In the genomic region with DNA sequence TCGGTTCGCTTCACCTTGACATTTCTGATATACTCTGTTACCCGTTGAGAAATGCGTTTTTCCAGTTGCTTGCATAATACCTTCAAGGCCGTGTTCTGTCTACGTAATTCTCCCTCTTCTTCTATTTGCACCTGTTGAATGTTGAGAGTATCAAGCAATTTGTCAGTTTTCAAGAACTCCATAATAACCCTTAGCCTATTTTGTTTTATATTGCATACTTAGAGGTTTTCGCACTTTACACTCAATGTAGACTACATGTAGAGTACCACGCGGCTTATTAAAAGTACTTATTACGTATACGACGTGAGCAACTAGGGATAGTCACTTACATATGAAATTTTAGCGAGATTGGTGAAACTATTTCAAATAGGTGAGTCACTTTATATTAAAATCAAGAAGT, we compare ENCODE assay signal across 5 fruit fly cellular contexts.
A peak's percentile ranks its signal among the peaks of the same experiment; 100 is the strongest.
TF ChIP-seq lines count a peak whose summit lies in the region.

No protein-coding gene starts in this region.

- peak; percentile 69 for TF ChIP-seq CTCF in whole organism, embryonic (GFP tag; optimal IDR thresholded peaks at IDR 0.05; lab: Kevin White, UChicago)

TF ChIP-seq in whole organism, adult, 20 proteins besides CTCF, POLR2A, EP300 and RAD21:
- TF ChIP-seq CG11617 (GFP tag; optimal IDR thresholded peaks at IDR 0.05; lab: Kevin White, UChicago) (no peak), Hr96 (GFP tag; optimal IDR thresholded peaks at IDR 0.05; lab: Kevin White, UChicago) (no peak), cnc (optimal IDR thresholded peaks at IDR 0.05; lab: Kevin White, UChicago) (no peak), Clk (GFP tag; optimal IDR thresholded peaks at IDR 0.05; lab: Kevin White, UChicago) (no peak), cic (GFP tag; optimal IDR thresholded peaks at IDR 0.05; lab: Kevin White, UChicago) (no peak), Mnt (GFP tag; optimal IDR thresholded peaks at IDR 0.05; lab: Kevin White, UChicago) (peak; percentile 4), CG5204 (GFP tag; optimal IDR thresholded peaks at IDR 0.05; lab: Kevin White, UChicago) (no peak), CG14711 (tag; optimal IDR thresholded peaks at IDR 0.05; lab: Kevin White, UChicago) (no peak), CG7101 (tag; optimal IDR thresholded peaks at IDR 0.05; lab: Kevin White, UChicago) (no peak), ovo (GFP tag; optimal IDR thresholded peaks at IDR 0.05; lab: Kevin White, UChicago) (peak; percentile 35), toe (GFP tag; optimal IDR thresholded peaks at IDR 0.05; lab: Kevin White, UChicago) (no peak)

TF ChIP-seq in whole organism, embryonic, 481 proteins besides CTCF, POLR2A, EP300 and RAD21 (continues in another document):
- no peak for TF ChIP-seq Nf-YC (tag; optimal IDR thresholded peaks at IDR 0.05; lab: Kevin White, UChicago)
- no peak for TF ChIP-seq kni (GFP tag; optimal IDR thresholded peaks at IDR 0.05; lab: Kevin White, UChicago)
- no peak for TF ChIP-seq CG17612 (GFP tag; IDR thresholded peaks at IDR 0.05; lab: Robert Waterston, UW)
- TF ChIP-seq Hr39 (optimal IDR thresholded peaks at IDR 0.05; lab: Kevin White, UChicago) = no peak
- no peak for TF ChIP-seq CG12299 (tag; optimal IDR thresholded peaks at IDR 0.05; lab: Kevin White, UChicago)
- no peak for TF ChIP-seq CG7786 (GFP tag; optimal IDR thresholded peaks at IDR 0.05; lab: Kevin White, UChicago)
- no peak for TF ChIP-seq Adf1 (GFP tag; IDR thresholded peaks at IDR 0.05; lab: Robert Waterston, UW)
- TF ChIP-seq lilli (GFP tag; optimal IDR thresholded peaks at IDR 0.05; lab: Kevin White, UChicago) = peak; percentile 2
- TF ChIP-seq pan (optimal IDR thresholded peaks at IDR 0.05; lab: Kevin White, UChicago) = no peak
- TF ChIP-seq pan (GFP tag; optimal IDR thresholded peaks at IDR 0.05 in 1 of 2, IDR thresholded peaks at IDR 0.05 in 1 of 2) = no peak
- TF ChIP-seq amos (GFP tag; IDR thresholded peaks at IDR 0.05; lab: Robert Waterston, UW; ENCODE audit: partially characterized antibody) = peak; percentile 48; the same call in 1 of the 2 replicates
- TF ChIP-seq nerfin-1 (tag; optimal IDR thresholded peaks at IDR 0.05; lab: Kevin White, UChicago) = no peak
- no peak for TF ChIP-seq CG17802 (tag; optimal IDR thresholded peaks at IDR 0.05; lab: Kevin White, UChicago)
- no peak for TF ChIP-seq CG12104 (GFP tag; optimal IDR thresholded peaks at IDR 0.05; lab: Kevin White, UChicago)
- TF ChIP-seq Six4 (GFP tag; optimal IDR thresholded peaks at IDR 0.05; lab: Kevin White, UChicago) = no peak
- TF ChIP-seq CG15601 (tag; optimal IDR thresholded peaks at IDR 0.05; lab: Kevin White, UChicago) = no peak
- TF ChIP-seq CG7963 (GFP tag; IDR thresholded peaks at IDR 0.05; lab: Robert Waterston, UW; ENCODE audit: partially characterized antibody) = no peak
- peak; percentile 57 for TF ChIP-seq kah (GFP tag; optimal IDR thresholded peaks at IDR 0.05; lab: Kevin White, UChicago)
- no peak for TF ChIP-seq CG17829 (tag; optimal IDR thresholded peaks at IDR 0.05; lab: Kevin White, UChicago)

TF ChIP-seq in whole organism, prepupa, 60 proteins besides CTCF, POLR2A, EP300 and RAD21:
- TF ChIP-seq Met (GFP tag; optimal IDR thresholded peaks at IDR 0.05; lab: Kevin White, UChicago) (no peak), vri (GFP tag; optimal IDR thresholded peaks at IDR 0.05; lab: Kevin White, UChicago) (peak; percentile 82), eg (GFP tag; IDR thresholded peaks at IDR 0.05; lab: Robert Waterston, UW) (no peak), CG31627 (GFP tag; optimal IDR thresholded peaks at IDR 0.05; lab: Kevin White, UChicago) (no peak), svp (GFP tag; lab: Kevin White, UChicago) (peak; percentile 74), Eip78C (GFP tag; lab: Kevin White, UChicago) (peak; percentile 52), CG8119 (GFP tag; IDR thresholded peaks at IDR 0.05; lab: Robert Waterston, UW) (no peak), Sox14 (GFP tag; optimal IDR thresholded peaks at IDR 0.05; lab: Kevin White, UChicago) (peak; percentile 28), lz (GFP tag; optimal IDR thresholded peaks at IDR 0.05; lab: Kevin White, UChicago) (no peak)
TF ChIP-seq in whole organism, prepupa: peak in this region for 4.

TF ChIP-seq in whole organism, pupa, 21 proteins besides CTCF, POLR2A, EP300 and RAD21:
- TF ChIP-seq CG14655 (GFP tag; optimal IDR thresholded peaks at IDR 0.05; lab: Kevin White, UChicago) (peak; percentile 0), CG8159 (tag; optimal IDR thresholded peaks at IDR 0.05; lab: Kevin White, UChicago) (no peak), Ets98B (GFP tag; IDR thresholded peaks at IDR 0.05; lab: Robert Waterston, UW) (no peak), CG13204 (GFP tag; optimal IDR thresholded peaks at IDR 0.05; lab: Kevin White, UChicago) (no peak), fd96Ca (GFP tag; IDR thresholded peaks at IDR 0.05; lab: Robert Waterston, UW) (no peak), CG17806 (tag; optimal IDR thresholded peaks at IDR 0.05; lab: Kevin White, UChicago) (no peak), CG4496 (GFP tag; IDR thresholded peaks at IDR 0.05; lab: Robert Waterston, UW) (peak; percentile 25; the same call in 1 of the 3 replicates), CG34367 (tag; optimal IDR thresholded peaks at IDR 0.05; lab: Kevin White, UChicago) (no peak), CG32121 (GFP tag; IDR thresholded peaks at IDR 0.05; lab: Robert Waterston, UW) (no peak), CG10348 (GFP tag; IDR thresholded peaks at IDR 0.05; lab: Robert Waterston, UW) (no peak), gl (tag; optimal IDR thresholded peaks at IDR 0.05; lab: Kevin White, UChicago) (no peak), CG8301 (tag; optimal IDR thresholded peaks at IDR 0.05; lab: Kevin White, UChicago) (no peak), CG9948 (tag; optimal IDR thresholded peaks at IDR 0.05; lab: Kevin White, UChicago) (no peak), EcR (GFP tag; optimal IDR thresholded peaks at IDR 0.05; lab: Kevin White, UChicago) (peak; percentile 17)
TF ChIP-seq in whole organism, pupa: peak in this region for 3.

TF ChIP-seq in whole organism, wandering third instar larva, 38 proteins besides CTCF, POLR2A, EP300 and RAD21:
- TF ChIP-seq CG9705 (GFP tag; optimal IDR thresholded peaks at IDR 0.05; lab: Kevin White, UChicago) (no peak), psq (GFP tag; optimal IDR thresholded peaks at IDR 0.05; lab: Kevin White, UChicago) (peak; percentile 0), Jra (GFP tag; optimal IDR thresholded peaks at IDR 0.05; lab: Kevin White, UChicago) (no peak)
